Fruit fly (Drosophila melanogaster): ENCODE data around the gene Gapdh2.

Gene Gapdh2

DNA sequence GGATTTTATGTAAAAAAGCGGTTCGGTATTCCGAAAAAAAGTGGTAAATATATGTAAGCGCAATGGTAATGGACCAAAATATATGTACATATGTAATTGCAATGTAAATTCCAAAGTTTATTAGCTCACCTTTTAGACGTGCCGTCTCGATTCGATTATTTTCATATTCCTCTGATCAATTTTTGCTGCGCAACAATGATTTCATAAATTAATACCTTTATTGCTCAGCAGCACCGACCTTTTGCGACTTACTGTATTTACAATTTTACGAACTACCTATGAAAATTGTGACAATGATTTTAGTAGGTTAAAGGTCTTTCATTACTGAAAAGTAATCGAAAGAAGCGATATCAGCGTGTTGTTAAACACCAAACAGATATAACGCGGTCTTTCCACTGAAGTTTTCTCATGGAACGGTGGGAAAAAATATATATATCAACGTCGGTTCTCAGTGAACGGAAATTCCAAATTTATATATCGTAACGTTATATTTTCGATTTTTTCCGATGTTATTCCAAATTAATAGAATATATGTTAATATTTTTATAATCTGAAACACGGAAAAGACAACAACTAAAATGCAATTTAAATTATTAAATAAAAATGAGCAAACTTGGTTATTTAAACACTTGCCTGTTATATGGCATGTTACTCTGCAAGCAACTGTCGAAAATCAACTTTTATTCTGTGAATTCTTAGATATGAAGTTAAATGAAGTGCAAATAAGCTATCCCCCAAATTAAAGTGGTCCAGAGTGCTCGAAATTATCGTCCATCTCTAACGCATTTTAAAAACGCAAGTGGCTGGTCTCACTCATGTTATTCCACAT, 22.0 kb downstream of the Gapdh2 start, which contains the start of the genes MSBP and CG15916 (continued):
- peak; percentile 11; the same call in 1 of the 2 replicates for TF ChIP-seq MBD-R2 (GFP tag; IDR thresholded peaks at IDR 0.05)
- peak; percentile 73 for TF ChIP-seq CoRest (tag; optimal IDR thresholded peaks at IDR 0.05)
- TF ChIP-seq sr (GFP tag; IDR thresholded peaks at IDR 0.05): no peak
- TF ChIP-seq peb (GFP tag; IDR thresholded peaks at IDR 0.05): no peak
- TF ChIP-seq MESR4 (GFP tag; optimal IDR thresholded peaks at IDR 0.05): peak; percentile 75
- peak; percentile 38 for TF ChIP-seq ind (GFP tag; optimal IDR thresholded peaks at IDR 0.05)
- peak; percentile 53 for TF ChIP-seq Med (GFP tag)
- TF ChIP-seq CG16813 (GFP tag; IDR thresholded peaks at IDR 0.05; ENCODE audit: partially characterized antibody): no peak
- no peak for TF ChIP-seq hth (optimal IDR thresholded peaks at IDR 0.05)
- no peak for TF ChIP-seq gt (GFP tag; IDR thresholded peaks at IDR 0.05)
- TF ChIP-seq CG18619 (GFP tag; optimal IDR thresholded peaks at IDR 0.05): peak; percentile 27
- no peak for TF ChIP-seq wor (GFP tag; IDR thresholded peaks at IDR 0.05)
- TF ChIP-seq Scr (GFP tag; IDR thresholded peaks at IDR 0.05; ENCODE audit: partially characterized antibody): peak; percentile 30; the same call in 1 of the 2 replicates
- TF ChIP-seq CG4820 (GFP tag; optimal IDR thresholded peaks at IDR 0.05): no peak
- 0 out of 2 replicates have a peak, but pooled peaks have one; percentile 8 for TF ChIP-seq Taf1 (GFP tag; IDR thresholded peaks at IDR 0.05)
- TF ChIP-seq Sry-δ (GFP tag; optimal IDR thresholded peaks at IDR 0.05): peak; percentile 68
- TF ChIP-seq CG17612 (GFP tag; IDR thresholded peaks at IDR 0.05): no peak
- TF ChIP-seq tup (GFP tag; optimal IDR thresholded peaks at IDR 0.05): no peak
- no peak for TF ChIP-seq CG9215 (GFP tag; IDR thresholded peaks at IDR 0.05)
- peak; percentile 59 for TF ChIP-seq gfzf (GFP tag; optimal IDR thresholded peaks at IDR 0.05)
- TF ChIP-seq D19A (tag; optimal IDR thresholded peaks at IDR 0.05): peak; percentile 1
- no peak for TF ChIP-seq Vsx1 (GFP tag; optimal IDR thresholded peaks at IDR 0.05)
- TF ChIP-seq CG6813 (GFP tag; optimal IDR thresholded peaks at IDR 0.05): no peak
- no peak for TF ChIP-seq CG12219 (GFP tag; optimal IDR thresholded peaks at IDR 0.05)
- TF ChIP-seq grau (tag; optimal IDR thresholded peaks at IDR 0.05): peak; percentile 44
- peak; percentile 12 for TF ChIP-seq Max (GFP tag; optimal IDR thresholded peaks at IDR 0.05)
- TF ChIP-seq trh (GFP tag; optimal IDR thresholded peaks at IDR 0.05): no peak
- TF ChIP-seq CG10462 (GFP tag; optimal IDR thresholded peaks at IDR 0.05): no peak
- TF ChIP-seq CG12659 (GFP tag; optimal IDR thresholded peaks at IDR 0.05): peak; percentile 46
- no peak for TF ChIP-seq CG4730 (GFP tag; IDR thresholded peaks at IDR 0.05)
- no peak for TF ChIP-seq D (optimal IDR thresholded peaks at IDR 0.05)
- TF ChIP-seq D (GFP tag; optimal IDR thresholded peaks at IDR 0.05): peak; percentile 37
- TF ChIP-seq cas (GFP tag; IDR thresholded peaks at IDR 0.05): no peak
- TF ChIP-seq CG2678 (tag; optimal IDR thresholded peaks at IDR 0.05): peak; percentile 58
- no peak for TF ChIP-seq E2f2 (GFP tag; IDR thresholded peaks at IDR 0.05)
- TF ChIP-seq sc (optimal IDR thresholded peaks at IDR 0.05): no peak
- TF ChIP-seq sc (GFP tag; optimal IDR thresholded peaks at IDR 0.05): peak; percentile 8
- TF ChIP-seq ash1 (GFP tag; optimal IDR thresholded peaks at IDR 0.05): no peak
- TF ChIP-seq Hr51 (GFP tag; optimal IDR thresholded peaks at IDR 0.05): peak in 1 of 2 experiments; percentile 20
- TF ChIP-seq nmo (GFP tag; optimal IDR thresholded peaks at IDR 0.05): peak; percentile 70
- TF ChIP-seq CG2116 (GFP tag; optimal IDR thresholded peaks at IDR 0.05): peak; percentile 38
- peak; percentile 20 for TF ChIP-seq sug (tag; optimal IDR thresholded peaks at IDR 0.05)
- no peak for TF ChIP-seq kah (GFP tag; optimal IDR thresholded peaks at IDR 0.05)
- peak; percentile 59; the same call in 1 of the 2 replicates for TF ChIP-seq CG31441 (GFP tag; IDR thresholded peaks at IDR 0.05)
